Worm (Caenorhabditis elegans) whole organism, midembryonic: ENCODE data around the gene srw-35.

Experiments used
- T22C8.4 ChIP-seq: fragments of 200-800 bp; sonication (Bioruptor generic); IDR thresholded peaks from 2 replicates; pipeline ENCODE4 v1.3.6; 2022; ENCODE audit warnings: missing genetic modification characterization, missing compliant biosample characterization
- cog-1 ChIP-seq: sonication (generic microtip); optimal IDR thresholded peaks from 2 replicates; lab custom pipeline; 2016; ENCODE audit warnings: missing genetic modification characterization, missing compliant biosample characterization
- flt-1 ChIP-seq: fragments of 200-800 bp; sonication (Bioruptor generic); IDR thresholded peaks from 2 replicates; pipeline ENCODE4 v1.3.6; 2022; ENCODE audit warnings: missing genetic modification characterization, missing compliant biosample characterization
- klf-2 ChIP-seq: fragments of 200-800 bp; sonication (Bioruptor generic); conservative IDR thresholded peaks from 2 replicates; pipeline ENCODE4 v1.3.6; 2022; ENCODE audit warnings: missing genetic modification reagents, missing genetic modification characterization, missing compliant biosample characterization
- med-1 ChIP-seq: sonication (generic microtip); optimal IDR thresholded peaks from 2 replicates; lab custom pipeline; 2017; ENCODE audit warnings: missing genetic modification characterization, mild to moderate bottlenecking, missing compliant biosample characterization, antibody characterized with exemption, missing genetic modification reagents; ENCODE audit not compliant: insufficient read depth
- ref-1 ChIP-seq: fragments of 200-800 bp; sonication (Bioruptor generic); conservative IDR thresholded peaks from 2 replicates; pipeline ENCODE4 v1.3.6; 2022; ENCODE audit warnings: missing genetic modification reagents, missing genetic modification characterization, missing compliant biosample characterization
- tab-1 ChIP-seq: fragments of 200-800 bp; sonication (Bioruptor generic); IDR thresholded peaks from 2 replicates; pipeline ENCODE4 v1.3.6; 2022; ENCODE audit warnings: missing genetic modification characterization, missing compliant biosample characterization
- ztf-23 ChIP-seq: fragments of 200-800 bp; sonication (Bioruptor generic); IDR thresholded peaks from 2 replicates; pipeline ENCODE4 v1.3.6; 2022; ENCODE audit warnings: missing genetic modification reagents, missing genetic modification characterization, missing compliant biosample characterization
- ztf-29 ChIP-seq: fragments of 200-800 bp; sonication (Bioruptor generic); IDR thresholded peaks from 2 replicates; pipeline ENCODE4 v1.3.6; 2022; ENCODE audit warnings: missing genetic modification reagents, missing genetic modification characterization, missing compliant biosample characterization

- TF ChIP-seq klf-2 = no peak
- no peak for TF ChIP-seq cog-1 (tag; lab: Kevin White, UChicago)
- TF ChIP-seq T22C8.4 (GFP tag; lab: Robert Waterston, UW) = no peak
- TF ChIP-seq ztf-29 (GFP tag; lab: Robert Waterston, UW) = no peak
- no peak for TF ChIP-seq med-1 (GFP tag; lab: Kevin White, UChicago)
- TF ChIP-seq flt-1 (GFP tag; lab: Robert Waterston, UW) = no peak
- no peak for TF ChIP-seq ztf-23
- TF ChIP-seq ref-1 (GFP tag; lab: Robert Waterston, UW) = no peak
- TF ChIP-seq tab-1 (GFP tag; lab: Robert Waterston, UW) = no peak
These were observed 11.4 kb upstream of the srw-35 start, which contains the start of gene srh-142 for ce11 chrV:16460866-16461265.
